Fruit fly (Drosophila melanogaster): ENCODE results near the gene ssh.

- no peak for TF ChIP-seq EcR (GFP tag; optimal IDR thresholded peaks at IDR 0.05)
- TF ChIP-seq psq (optimal IDR thresholded peaks at IDR 0.05), result no peak
- no peak for TF ChIP-seq Dll (optimal IDR thresholded peaks at IDR 0.05)
- TF ChIP-seq CG8478 (optimal IDR thresholded peaks at IDR 0.05), result no peak
- TF ChIP-seq usp (GFP tag; optimal IDR thresholded peaks at IDR 0.05), result no peak
- no peak for TF ChIP-seq pan (optimal IDR thresholded peaks at IDR 0.05)
These were observed 31.4 kb upstream of the ssh start for dm6 chr3R:24976144-24976543.
